Worm (Caenorhabditis elegans) whole organism, L3 larva: ENCODE results near the gene B0348.10.

Source experiments
- aly-2 ChIP-seq: fragments of 150-350 bp; optimal IDR thresholded peaks from 2 replicates; lab custom pipeline; 2014; ENCODE audit warnings: missing biosample characterization, missing genetic modification characterization
- ama-1 ChIP-seq: fragments of 150-350 bp; optimal IDR thresholded peaks from 2 replicates; lab custom pipeline; 2018
- ceh-16 ChIP-seq: sonication (generic microtip); optimal IDR thresholded peaks from 2 replicates; lab custom pipeline; 2017; ENCODE audit warnings: missing biosample characterization, missing genetic modification characterization
- ceh-28 ChIP-seq: fragments of 150-350 bp; optimal IDR thresholded peaks from 2 replicates; lab custom pipeline; 2014; ENCODE audit warnings: missing biosample characterization, missing genetic modification reagents, missing genetic modification characterization
- ceh-9 ChIP-seq: sonication (generic microtip); optimal IDR thresholded peaks from 2 replicates; lab custom pipeline; 2018; ENCODE audit warnings: missing biosample characterization, missing genetic modification characterization
- daf-12 ChIP-seq: fragments of 150-350 bp; optimal IDR thresholded peaks from 2 replicates; lab custom pipeline; 2014; ENCODE audit warnings: missing biosample characterization, missing genetic modification reagents, missing genetic modification characterization
- egl-27 ChIP-seq: sonication (generic microtip); optimal IDR thresholded peaks from 4 replicates; lab custom pipeline; 2017; ENCODE audit warnings: missing biosample characterization, missing genetic modification reagents, missing genetic modification characterization
- elt-1 ChIP-seq: fragments of 150-350 bp; optimal IDR thresholded peaks from 2 replicates; lab custom pipeline; 2014; ENCODE audit warnings: missing biosample characterization, missing genetic modification characterization
- elt-2 ChIP-seq: sonication (generic microtip); optimal IDR thresholded peaks from 2 replicates; lab custom pipeline; 2016; ENCODE audit warnings: missing genetic modification reagents, mild to moderate bottlenecking, missing genetic modification characterization, missing compliant biosample characterization
- elt-3 ChIP-seq, 3 experiments: fragments of 150-350 bp in 1 of 3; sonication (generic microtip) in 2 of 3; optimal IDR thresholded peaks; 2 replicates in 2 of 3; 4 replicates in 1 of 3; lab custom pipeline; 2014 to 2017; ENCODE audit warnings: missing biosample characterization in 3 of 3, missing genetic modification characterization in 3 of 3
- eor-1 ChIP-seq, 2 experiments: fragments of 150-350 bp; optimal IDR thresholded peaks; 2 replicates each; lab custom pipeline; 2014 to 2018; ENCODE audit warnings: missing biosample characterization in 2 of 2, missing genetic modification characterization in 2 of 2
- fkh-10 ChIP-seq: sonication (generic microtip); optimal IDR thresholded peaks from 2 replicates; lab custom pipeline; 2017; ENCODE audit warnings: missing biosample characterization, missing genetic modification reagents, missing genetic modification characterization
- fkh-2 ChIP-seq: fragments of 150-350 bp; optimal IDR thresholded peaks from 2 replicates; lab custom pipeline; 2014; ENCODE audit warnings: missing biosample characterization, missing genetic modification reagents, missing genetic modification characterization
- fos-1 ChIP-seq: fragments of 150-350 bp; optimal IDR thresholded peaks from 2 replicates; lab custom pipeline; 2014; ENCODE audit warnings: missing biosample characterization, missing genetic modification characterization
- hmg-11 ChIP-seq: sonication (generic microtip); optimal IDR thresholded peaks from 2 replicates; lab custom pipeline; 2016; ENCODE audit warnings: missing genetic modification characterization, missing compliant biosample characterization
- jun-1 ChIP-seq: fragments of 150-350 bp; optimal IDR thresholded peaks from 2 replicates; lab custom pipeline; 2014; ENCODE audit warnings: missing biosample characterization, missing genetic modification reagents, missing genetic modification characterization
- lin-15B ChIP-seq: fragments of 150-350 bp; optimal IDR thresholded peaks from 2 replicates; lab custom pipeline; 2014; ENCODE audit warnings: missing biosample characterization, missing genetic modification characterization
- lin-39 ChIP-seq: fragments of 150-350 bp; optimal IDR thresholded peaks from 2 replicates; lab custom pipeline; 2018; ENCODE audit warnings: missing biosample characterization, missing genetic modification reagents, missing genetic modification characterization
- lsy-12 ChIP-seq: sonication (generic microtip); optimal IDR thresholded peaks from 2 replicates; lab custom pipeline; 2016; ENCODE audit warnings: mild to moderate bottlenecking, missing genetic modification characterization, missing compliant biosample characterization
- mdl-1 ChIP-seq: fragments of 150-350 bp; optimal IDR thresholded peaks from 2 replicates; lab custom pipeline; 2014; ENCODE audit warnings: missing biosample characterization, missing genetic modification characterization
- mml-1 ChIP-seq: fragments of 150-350 bp; sonication (generic microtip); optimal IDR thresholded peaks from 3 replicates; lab custom pipeline; 2014; ENCODE audit warnings: missing biosample characterization, missing genetic modification characterization
- nfya-1 ChIP-seq: sonication (generic microtip); optimal IDR thresholded peaks from 2 replicates; lab custom pipeline; 2017; ENCODE audit warnings: missing genetic modification characterization, mild to moderate bottlenecking, missing compliant biosample characterization, antibody characterized with exemption, moderate library complexity; ENCODE audit not compliant: insufficient read depth
- nhr-11 ChIP-seq: fragments of 150-350 bp; optimal IDR thresholded peaks from 2 replicates; lab custom pipeline; 2014; ENCODE audit warnings: missing biosample characterization, missing genetic modification characterization
- nhr-12 ChIP-seq: fragments of 150-350 bp; optimal IDR thresholded peaks from 2 replicates; lab custom pipeline; 2014; ENCODE audit warnings: missing biosample characterization, missing genetic modification characterization
- nhr-23 ChIP-seq: fragments of 150-350 bp; optimal IDR thresholded peaks from 2 replicates; lab custom pipeline; 2014; ENCODE audit warnings: missing biosample characterization, missing genetic modification reagents, missing genetic modification characterization
- nhr-28 ChIP-seq: fragments of 150-350 bp; optimal IDR thresholded peaks from 2 replicates; lab custom pipeline; 2014; ENCODE audit warnings: missing biosample characterization, missing genetic modification characterization
- nhr-67 ChIP-seq: fragments of 150-350 bp; optimal IDR thresholded peaks from 2 replicates; lab custom pipeline; 2014; ENCODE audit warnings: missing biosample characterization, missing genetic modification characterization
- nhr-76 ChIP-seq: fragments of 150-350 bp; sonication (generic microtip); optimal IDR thresholded peaks from 5 replicates; lab custom pipeline; 2014; ENCODE audit warnings: missing biosample characterization, missing genetic modification characterization
- pha-4 ChIP-seq: fragments of 150-350 bp; optimal IDR thresholded peaks from 2 replicates; lab custom pipeline; 2014; ENCODE audit warnings: missing biosample characterization, missing genetic modification reagents, missing genetic modification characterization
- pqm-1 ChIP-seq: fragments of 150-350 bp; optimal IDR thresholded peaks from 2 replicates; lab custom pipeline; 2017; ENCODE audit warnings: missing biosample characterization, missing genetic modification characterization, inconsistent platforms
- sea-2 ChIP-seq: fragments of 150-350 bp; sonication (generic microtip); optimal IDR thresholded peaks from 4 replicates; lab custom pipeline; 2014; ENCODE audit warnings: missing biosample characterization, missing genetic modification reagents, missing genetic modification characterization
- skn-1 ChIP-seq: fragments of 150-350 bp; optimal IDR thresholded peaks from 2 replicates; lab custom pipeline; 2014; ENCODE audit warnings: missing biosample characterization, missing genetic modification characterization
- tbx-2 ChIP-seq: sonication (generic microtip); optimal IDR thresholded peaks from 2 replicates; lab custom pipeline; 2016; ENCODE audit warnings: mild to moderate bottlenecking, missing genetic modification characterization, missing compliant biosample characterization
- unc-39 ChIP-seq: sonication (generic microtip); optimal IDR thresholded peaks from 4 replicates; lab custom pipeline; 2017; ENCODE audit warnings: missing biosample characterization, missing genetic modification characterization
- unc-62 ChIP-seq: fragments of 150-350 bp; sonication (generic microtip); optimal IDR thresholded peaks from 4 replicates; lab custom pipeline; 2014; ENCODE audit warnings: missing biosample characterization, missing genetic modification reagents, missing genetic modification characterization
- zag-1 ChIP-seq: fragments of 150-350 bp; optimal IDR thresholded peaks from 2 replicates; lab custom pipeline; 2014; ENCODE audit warnings: missing biosample characterization, missing genetic modification characterization
- ztf-11 ChIP-seq: fragments of 150-350 bp; optimal IDR thresholded peaks from 2 replicates; lab custom pipeline; 2014; ENCODE audit warnings: missing biosample characterization, missing genetic modification characterization

The B0348.10 gene

DNA sequence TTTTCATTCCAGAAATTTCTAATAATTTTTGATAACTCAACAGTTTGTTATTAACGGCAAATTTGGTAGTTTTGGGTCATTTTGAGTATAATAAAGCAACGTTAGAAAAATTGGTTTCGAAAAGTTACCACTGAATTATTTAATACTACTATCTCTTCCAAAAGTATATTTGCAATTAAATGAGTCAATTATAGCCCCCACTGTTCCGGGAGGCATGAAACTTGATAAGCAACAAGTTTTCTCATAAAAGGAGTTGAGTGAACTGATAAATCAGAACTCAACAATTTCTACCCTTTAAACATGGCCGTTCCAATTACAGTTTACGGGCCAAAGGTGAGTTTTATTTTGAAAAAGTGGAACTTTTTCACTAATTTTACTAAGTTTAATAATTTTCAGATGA, 40.1 kb upstream of the B0348.10 start, which contains the start of gene B0348.1:
B0348.1 (plus strand) TSS at position 301 of the 400 bp plus-strand sequence.
- TF ChIP-seq nhr-12 (tag; lab: Kevin White, UChicago) (no peak), lin-15B (no peak), ceh-9 (tag; lab: Kevin White, UChicago) (no peak), fkh-10 (GFP tag; lab: Kevin White, UChicago) (no peak), ama-1 (lab: Kevin White, UChicago) (no peak), mml-1 (tag; lab: Kevin White, UChicago) (no peak), pha-4 (tag; lab: Kevin White, UChicago) (no peak), pqm-1 (no peak), unc-62 (GFP tag; lab: Kevin White, UChicago) (no peak), zag-1 (tag; lab: Kevin White, UChicago) (no peak), daf-12 (tag; lab: Kevin White, UChicago) (no peak), nhr-28 (no peak), aly-2 (no peak)

DNA sequence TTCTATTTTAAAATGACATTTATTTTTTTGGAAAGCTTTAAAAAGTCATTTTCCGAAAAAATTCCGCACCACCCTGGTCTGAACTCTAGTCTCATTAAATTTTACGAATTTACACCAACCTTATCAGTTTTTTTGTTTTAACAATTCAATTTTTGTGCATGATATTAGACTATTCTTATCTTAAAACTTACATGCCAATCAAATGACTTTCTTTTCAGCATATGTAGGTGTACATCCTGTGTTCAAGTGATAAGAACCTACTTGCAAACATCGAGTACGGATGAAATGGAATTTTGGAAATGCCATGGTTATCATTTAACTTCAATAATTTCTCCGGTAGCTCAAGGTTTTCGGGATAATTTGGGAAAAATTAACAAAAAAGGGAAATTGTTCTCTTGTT, 39.3 kb upstream of the B0348.10 start:
- peak; percentile 71 for TF ChIP-seq pqm-1
- peak; percentile 20 for TF ChIP-seq pha-4 (tag; lab: Kevin White, UChicago)
- TF ChIP-seq jun-1: peak; percentile 40
- TF ChIP-seq nhr-67: no peak
- no peak for TF ChIP-seq fkh-10 (GFP tag; lab: Kevin White, UChicago)
- TF ChIP-seq zag-1 (tag; lab: Kevin White, UChicago): no peak
- TF ChIP-seq elt-2 (tag; lab: Kevin White, UChicago): peak; percentile 92
- TF ChIP-seq, all 47 proteins: peak for 4

DNA sequence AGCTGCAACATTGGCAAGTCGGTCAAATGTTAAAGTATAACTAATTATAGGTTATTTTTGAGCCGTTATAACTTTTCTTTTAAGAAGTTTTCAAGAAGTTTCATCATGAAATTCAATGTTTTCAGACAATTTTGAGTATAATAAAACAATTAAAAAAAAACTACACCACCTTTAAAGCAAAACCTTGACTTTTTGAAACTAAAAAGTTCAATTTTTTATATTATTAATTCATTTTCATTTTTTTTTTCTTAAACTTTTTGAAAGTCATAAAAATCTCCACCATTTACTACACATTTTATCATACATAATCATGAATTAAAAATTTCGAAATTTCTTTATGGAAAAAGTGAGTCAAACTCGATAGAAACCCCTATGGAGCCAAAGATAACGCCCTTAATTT, 36.5 kb upstream of the B0348.10 start, which contains the start of gene B0348.2:
B0348.2 (plus strand) TSS at position 301 of the 400 bp plus-strand sequence.
- TF ChIP-seq unc-39: no peak
- TF ChIP-seq lsy-12: no peak
- no peak for TF ChIP-seq nhr-12 (tag; lab: Kevin White, UChicago)
- no peak for TF ChIP-seq nhr-11 (tag; lab: Kevin White, UChicago)
- no peak for TF ChIP-seq mdl-1
- TF ChIP-seq tbx-2 (tag; lab: Kevin White, UChicago): no peak
- no peak for TF ChIP-seq nhr-76 (tag; lab: Kevin White, UChicago)
- no peak for TF ChIP-seq pha-4 (tag; lab: Kevin White, UChicago)
- TF ChIP-seq ztf-11: no peak
- no peak for TF ChIP-seq jun-1
- no peak for TF ChIP-seq ama-1 (lab: Kevin White, UChicago)

DNA sequence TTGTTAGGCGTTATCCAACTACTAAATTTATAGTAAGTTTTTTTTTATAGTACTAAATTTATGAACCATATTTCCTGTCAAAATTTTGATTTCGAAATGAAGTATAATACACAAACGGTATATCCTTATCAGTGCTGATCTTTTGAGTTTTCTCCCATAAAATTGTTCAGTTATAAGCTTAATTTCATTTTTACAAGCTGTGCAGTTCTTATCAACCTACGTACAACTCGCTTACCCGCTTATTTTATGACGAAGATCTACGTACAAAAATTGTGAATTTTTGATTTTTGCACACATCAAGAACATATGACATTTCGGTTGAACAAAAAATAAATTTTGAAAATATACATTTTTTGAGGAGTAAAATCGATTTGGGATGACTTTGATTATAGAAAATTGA, 35.5 kb upstream of the B0348.10 start:
- TF ChIP-seq elt-2 (tag; lab: Kevin White, UChicago) (peak; percentile 76), lin-15B (no peak), lin-39 (tag; lab: Kevin White, UChicago) (no peak), egl-27 (tag; lab: Kevin White, UChicago) (no peak), unc-39 (no peak), fkh-10 (GFP tag; lab: Kevin White, UChicago) (no peak), elt-1 (tag; lab: Kevin White, UChicago) (no peak), pqm-1 (peak; percentile 71), fos-1 (no peak), jun-1 (peak; percentile 16)
- TF ChIP-seq, all 47 proteins: peak for 3

DNA sequence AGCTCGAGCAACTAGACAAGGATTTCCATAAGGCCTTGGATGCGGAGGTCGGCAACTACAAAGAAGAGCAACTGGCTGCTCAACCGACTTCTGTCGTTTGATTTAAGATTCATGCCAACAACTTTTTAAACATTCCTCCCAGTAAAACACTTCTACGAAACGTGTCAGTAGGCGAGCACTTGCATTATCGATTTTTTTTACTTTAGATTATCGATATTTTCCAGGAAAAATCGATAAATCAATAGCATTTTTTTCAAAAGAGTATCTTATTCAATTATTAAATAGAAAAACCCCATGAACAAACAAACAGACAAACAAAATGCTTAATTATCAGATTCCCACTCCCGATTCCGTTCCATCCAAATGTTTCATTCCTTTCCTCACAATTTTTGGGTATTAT, 34.5 kb upstream of the B0348.10 start:
- TF ChIP-seq ceh-28 (tag; lab: Kevin White, UChicago): peak; percentile 88
- no peak for TF ChIP-seq nfya-1 (tag; lab: Kevin White, UChicago)
- no peak for TF ChIP-seq elt-3 (tag; optimal IDR thresholded peaks at IDR 0.05; lab: Kevin White, UChicago)
- TF ChIP-seq lsy-12: no peak
- no peak for TF ChIP-seq elt-2 (tag; lab: Kevin White, UChicago)

DNA sequence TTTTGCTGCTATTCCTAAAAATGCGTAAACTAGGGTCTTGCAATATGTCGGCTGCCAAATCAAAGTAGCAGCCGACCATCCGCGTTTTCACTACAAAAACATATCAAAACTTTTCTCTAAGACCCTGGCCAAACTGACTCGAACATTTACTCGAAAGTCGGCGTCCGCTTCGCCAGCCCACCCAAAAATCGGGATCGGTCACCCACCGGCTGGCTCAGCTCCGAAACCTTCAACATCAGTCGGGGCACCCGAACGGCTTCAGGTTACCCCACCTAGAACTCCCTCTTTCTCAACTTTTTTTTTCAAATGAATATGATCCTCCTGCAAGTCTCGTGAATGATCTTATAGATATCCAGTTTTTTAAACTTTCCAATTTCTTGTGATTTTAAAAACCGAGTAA, 29.2 kb upstream of the B0348.10 start:
- no peak for TF ChIP-seq ceh-9 (tag; lab: Kevin White, UChicago)
- no peak for TF ChIP-seq hmg-11 (tag; lab: Kevin White, UChicago)
- TF ChIP-seq elt-3 (tag; optimal IDR thresholded peaks at IDR 0.05; lab: Kevin White, UChicago): no peak
- TF ChIP-seq fkh-2: no peak
- TF ChIP-seq fos-1: no peak
- no peak for TF ChIP-seq fkh-10 (GFP tag; lab: Kevin White, UChicago)
- no peak for TF ChIP-seq nhr-23 (tag; lab: Kevin White, UChicago)
- TF ChIP-seq nhr-76 (tag; lab: Kevin White, UChicago): no peak
- TF ChIP-seq skn-1: no peak
- TF ChIP-seq nfya-1 (tag; lab: Kevin White, UChicago): no peak
- no peak for TF ChIP-seq elt-2 (tag; lab: Kevin White, UChicago)
- no peak for TF ChIP-seq sea-2 (GFP tag; lab: Kevin White, UChicago)
- no peak for TF ChIP-seq ceh-28 (tag; lab: Kevin White, UChicago)
- TF ChIP-seq nhr-67: no peak
- no peak for TF ChIP-seq ceh-16 (tag; lab: Kevin White, UChicago)
- no peak for TF ChIP-seq nhr-28
- no peak for TF ChIP-seq eor-1 (tag; optimal IDR thresholded peaks at IDR 0.05; lab: Kevin White, UChicago)
- no peak for TF ChIP-seq unc-62 (GFP tag; lab: Kevin White, UChicago)
